Worm (Caenorhabditis elegans) whole organism, late embryonic: Measurements from ENCODE around the gene cchl-1.

Source experiments
- C38D4.7 ChIP-seq: fragments of 200-800 bp; sonication (Bioruptor generic); optimal IDR thresholded peaks from 2 replicates; lab custom pipeline; 2018; ENCODE audit warnings: mild to moderate bottlenecking, missing genetic modification characterization, moderate library complexity, missing compliant biosample characterization
- F13H6.1 ChIP-seq: sonication (generic microtip); optimal IDR thresholded peaks from 2 replicates; lab custom pipeline; 2016; ENCODE audit warnings: missing genetic modification characterization, missing compliant biosample characterization
- K09A11.1 ChIP-seq: sonication (generic microtip); optimal IDR thresholded peaks from 2 replicates; lab custom pipeline; 2017; ENCODE audit warnings: antibody characterized with exemption, mild to moderate bottlenecking, missing genetic modification characterization, missing compliant biosample characterization; ENCODE audit not compliant: insufficient read depth
- ahr-1 ChIP-seq: sonication (generic microtip); optimal IDR thresholded peaks from 2 replicates; lab custom pipeline; 2016; ENCODE audit warnings: missing genetic modification characterization, missing compliant biosample characterization
- ama-1 ChIP-seq: fragments of 150-350 bp; optimal IDR thresholded peaks from 2 replicates; lab custom pipeline; 2014
- ceh-18 ChIP-seq: sonication (generic microtip); optimal IDR thresholded peaks from 2 replicates; lab custom pipeline; 2016; ENCODE audit warnings: missing genetic modification characterization, missing compliant biosample characterization
- ceh-19 ChIP-seq: fragments of 200-800 bp; sonication (Bioruptor generic); optimal IDR thresholded peaks from 2 replicates; lab custom pipeline; 2018; ENCODE audit warnings: mild to moderate bottlenecking, missing genetic modification characterization, missing compliant biosample characterization
- ceh-2 ChIP-seq: sonication (generic microtip); optimal IDR thresholded peaks from 2 replicates; lab custom pipeline; 2016; ENCODE audit warnings: missing genotype, missing genetic modification characterization, missing compliant biosample characterization
- ceh-22 ChIP-seq: sonication (generic microtip); optimal IDR thresholded peaks from 2 replicates; lab custom pipeline; 2017; ENCODE audit warnings: missing biosample characterization, missing genetic modification characterization
- ceh-24 ChIP-seq: sonication (generic microtip); optimal IDR thresholded peaks from 2 replicates; lab custom pipeline; 2016; ENCODE audit warnings: mild to moderate bottlenecking, missing genetic modification characterization, missing compliant biosample characterization
- ceh-31 ChIP-seq: sonication (generic microtip); optimal IDR thresholded peaks from 2 replicates; lab custom pipeline; 2016; ENCODE audit warnings: missing genetic modification characterization, missing compliant biosample characterization
- ceh-34 ChIP-seq: sonication (generic microtip); optimal IDR thresholded peaks from 2 replicates; lab custom pipeline; 2016; ENCODE audit warnings: mild to moderate bottlenecking, missing genetic modification characterization, missing compliant biosample characterization
- ceh-48 ChIP-seq: sonication (generic microtip); optimal IDR thresholded peaks from 2 replicates; lab custom pipeline; 2016; ENCODE audit warnings: missing genetic modification characterization, inconsistent platforms, missing compliant biosample characterization
- che-1 ChIP-seq: sonication (generic microtip); optimal IDR thresholded peaks from 2 replicates; lab custom pipeline; 2016; ENCODE audit warnings: mild to moderate bottlenecking, missing genetic modification characterization, missing compliant biosample characterization
- elt-2 ChIP-seq: sonication (generic microtip); optimal IDR thresholded peaks from 2 replicates; lab custom pipeline; 2016; ENCODE audit warnings: missing genetic modification reagents, missing genetic modification characterization, missing compliant biosample characterization
- elt-4 ChIP-seq: sonication (generic microtip); optimal IDR thresholded peaks from 2 replicates; lab custom pipeline; 2016; ENCODE audit warnings: missing genetic modification characterization, missing compliant biosample characterization
- eyg-1 ChIP-seq: sonication (generic microtip); optimal IDR thresholded peaks from 2 replicates; lab custom pipeline; 2016; ENCODE audit warnings: missing genotype, missing genetic modification characterization, missing compliant biosample characterization
- fax-1 ChIP-seq: sonication (generic microtip); optimal IDR thresholded peaks from 2 replicates; lab custom pipeline; 2016; ENCODE audit warnings: missing genotype, missing genetic modification characterization, missing compliant biosample characterization
- hlh-13 ChIP-seq: fragments of 200-800 bp; sonication (Bioruptor generic); optimal IDR thresholded peaks from 2 replicates; lab custom pipeline; 2018; ENCODE audit warnings: mild to moderate bottlenecking, missing genetic modification characterization, missing compliant biosample characterization
- hlh-15 ChIP-seq: sonication (generic microtip); optimal IDR thresholded peaks from 2 replicates; lab custom pipeline; 2016; ENCODE audit warnings: missing genetic modification characterization, missing compliant biosample characterization
- hlh-30 ChIP-seq: sonication (generic microtip); optimal IDR thresholded peaks from 2 replicates; lab custom pipeline; 2017; ENCODE audit warnings: antibody characterized with exemption, missing genetic modification characterization, missing compliant biosample characterization; ENCODE audit not compliant: insufficient read depth
- hlh-8 ChIP-seq: sonication (generic microtip); optimal IDR thresholded peaks from 2 replicates; lab custom pipeline; 2016; ENCODE audit warnings: missing genotype, missing genetic modification characterization, missing compliant biosample characterization
- lim-6 ChIP-seq: sonication (generic microtip); optimal IDR thresholded peaks from 2 replicates; lab custom pipeline; 2016; ENCODE audit warnings: missing genetic modification characterization, missing compliant biosample characterization
- madf-2 ChIP-seq: sonication (generic microtip); optimal IDR thresholded peaks from 2 replicates; lab custom pipeline; 2017; ENCODE audit warnings: missing genetic modification characterization, missing compliant biosample characterization
- mec-3 ChIP-seq: sonication (generic microtip); optimal IDR thresholded peaks from 2 replicates; lab custom pipeline; 2016; ENCODE audit warnings: borderline replicate concordance, missing genetic modification characterization, missing compliant biosample characterization
- nhr-11 ChIP-seq: fragments of 150-350 bp; optimal IDR thresholded peaks from 2 replicates; lab custom pipeline; 2014; ENCODE audit warnings: missing biosample characterization, missing genetic modification characterization
- nhr-232 ChIP-seq: sonication (generic microtip); optimal IDR thresholded peaks from 2 replicates; lab custom pipeline; 2016; ENCODE audit warnings: missing genetic modification characterization, missing compliant biosample characterization
- pag-3 ChIP-seq: sonication (generic microtip); optimal IDR thresholded peaks from 2 replicates; lab custom pipeline; 2016; ENCODE audit warnings: missing compliant biosample characterization, missing genetic modification characterization, borderline replicate concordance
- pax-1 ChIP-seq: fragments of 150-350 bp; optimal IDR thresholded peaks from 2 replicates; lab custom pipeline; 2014; ENCODE audit warnings: missing biosample characterization, missing genetic modification characterization
- pha-2 ChIP-seq: sonication (generic microtip); optimal IDR thresholded peaks from 2 replicates; lab custom pipeline; 2017; ENCODE audit warnings: mild to moderate bottlenecking, missing genetic modification characterization, missing compliant biosample characterization
- pqm-1 ChIP-seq: sonication (generic microtip); optimal IDR thresholded peaks from 2 replicates; lab custom pipeline; 2016; ENCODE audit warnings: missing genetic modification characterization, missing compliant biosample characterization
- sdc-2 ChIP-seq: sonication (generic microtip); optimal IDR thresholded peaks from 2 replicates; lab custom pipeline; 2016; ENCODE audit warnings: missing genotype, missing genetic modification characterization, missing compliant biosample characterization
- sox-2 ChIP-seq: fragments of 200-800 bp; sonication (Bioruptor generic); IDR thresholded peaks from 2 replicates; pipeline ENCODE4 v1.3.6; 2022; ENCODE audit warnings: missing genetic modification reagents, missing genetic modification characterization, missing compliant biosample characterization
- unc-42 ChIP-seq: sonication (generic microtip); optimal IDR thresholded peaks from 2 replicates; lab custom pipeline; 2016; ENCODE audit warnings: missing genotype, missing genetic modification characterization, missing compliant biosample characterization
- unc-55 ChIP-seq: sonication (generic microtip); optimal IDR thresholded peaks from 2 replicates; lab custom pipeline; 2017; ENCODE audit warnings: missing biosample characterization, missing genetic modification reagents, missing genetic modification characterization
- zip-5 ChIP-seq: sonication (generic microtip); optimal IDR thresholded peaks from 2 replicates; lab custom pipeline; 2016; ENCODE audit warnings: missing genetic modification characterization, missing compliant biosample characterization
- ztf-16 ChIP-seq: sonication (generic microtip); optimal IDR thresholded peaks from 2 replicates; lab custom pipeline; 2017; ENCODE audit warnings: missing genetic modification characterization, missing compliant biosample characterization

Gene cchl-1

DNA sequence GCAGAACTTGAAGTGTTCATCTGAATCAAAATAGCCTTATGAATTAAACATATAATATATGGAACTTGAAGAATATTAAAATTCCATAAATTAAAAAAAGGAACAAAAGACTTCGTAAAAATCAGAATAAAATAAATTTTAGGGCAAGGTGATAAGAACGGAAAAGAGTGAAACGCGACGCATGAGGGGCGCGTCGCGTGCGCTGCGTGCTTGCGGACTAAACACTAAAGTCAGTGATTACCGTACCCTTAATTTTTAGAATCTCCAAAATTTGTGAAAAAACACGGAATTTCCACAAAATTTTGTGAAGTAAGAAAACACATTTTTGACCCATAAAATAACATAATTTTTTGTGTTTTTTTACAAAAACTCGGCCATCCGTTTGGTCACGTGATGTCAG lies 25.0 kb upstream of the cchl-1 start, which contains the start of gene T05B9.1:
T05B9.1 (minus strand) TSS at position 20 of the 400 bp plus-strand sequence.
- TF ChIP-seq ceh-34 (tag; lab: Kevin White, UChicago), result no peak
- no peak for TF ChIP-seq unc-55 (GFP tag; lab: Kevin White, UChicago)
- TF ChIP-seq ceh-22 (tag; lab: Kevin White, UChicago), result no peak
- TF ChIP-seq hlh-8, result no peak
- no peak for TF ChIP-seq sdc-2 (tag; lab: Kevin White, UChicago)
- no peak for TF ChIP-seq fax-1 (tag; lab: Kevin White, UChicago)
- TF ChIP-seq hlh-13 (GFP tag; lab: Kevin White, UChicago), result no peak
- no peak for TF ChIP-seq ahr-1 (tag; lab: Kevin White, UChicago)
- no peak for TF ChIP-seq ceh-31 (tag; lab: Kevin White, UChicago)
- TF ChIP-seq ceh-24 (tag; lab: Kevin White, UChicago), result no peak
- TF ChIP-seq ceh-18 (tag; lab: Kevin White, UChicago), result no peak
- TF ChIP-seq pha-2 (tag; lab: Kevin White, UChicago), result no peak
- TF ChIP-seq, all 69 proteins: peak for 0

DNA sequence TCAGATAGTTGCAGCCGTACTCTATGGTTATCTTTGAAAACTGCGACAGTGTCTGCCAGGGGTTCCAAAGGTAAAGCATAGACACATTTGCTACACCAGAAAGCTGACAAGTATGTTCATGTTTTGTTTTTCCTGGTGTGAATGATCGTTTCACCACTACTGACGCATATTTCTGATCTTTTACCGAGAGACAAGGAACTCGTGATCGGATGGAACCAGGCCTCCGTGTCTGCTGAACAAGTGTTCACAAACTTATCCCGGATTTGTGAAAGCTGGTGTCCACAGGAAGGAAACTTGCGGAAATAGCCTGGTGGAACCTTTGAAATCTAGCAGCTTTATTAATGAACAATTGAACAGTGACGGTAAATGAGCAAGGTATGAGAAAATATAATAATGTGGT lies 23.6 kb upstream of the cchl-1 start:
- no peak for TF ChIP-seq zip-5
- TF ChIP-seq ceh-34 (tag; lab: Kevin White, UChicago), result no peak
- TF ChIP-seq hlh-13 (GFP tag; lab: Kevin White, UChicago), result no peak
- TF ChIP-seq ceh-18 (tag; lab: Kevin White, UChicago), result no peak
- TF ChIP-seq pqm-1 (tag; lab: Kevin White, UChicago), result no peak
- TF ChIP-seq elt-2, result no peak
- no peak for TF ChIP-seq eyg-1 (tag; lab: Kevin White, UChicago)
- TF ChIP-seq pha-2 (tag; lab: Kevin White, UChicago), result no peak
- TF ChIP-seq mec-3 (tag; lab: Kevin White, UChicago), result no peak
- no peak for TF ChIP-seq ceh-24 (tag; lab: Kevin White, UChicago)
- TF ChIP-seq hlh-8, result no peak
- no peak for TF ChIP-seq C38D4.7 (GFP tag; lab: Kevin White, UChicago)
- no peak for TF ChIP-seq pag-3 (tag; lab: Kevin White, UChicago)

DNA sequence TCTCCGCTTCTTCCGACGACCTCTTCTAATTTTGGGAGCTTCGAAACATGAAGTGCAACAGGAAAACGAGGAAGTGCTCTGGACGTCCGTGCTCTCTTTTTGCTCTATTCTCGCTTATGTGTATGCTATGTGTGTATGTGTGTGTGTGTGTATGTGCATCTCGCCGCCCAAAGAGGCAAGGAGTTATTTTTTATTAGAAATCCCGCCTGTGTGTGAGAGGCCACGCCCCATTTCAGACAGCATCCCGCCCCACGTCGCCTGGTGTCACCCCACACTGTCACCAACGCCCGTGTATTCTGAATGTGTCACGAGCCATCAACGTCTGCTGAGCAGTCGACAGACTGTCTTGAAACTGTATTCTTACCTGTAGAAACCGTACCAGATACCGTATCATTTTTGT lies 19.3 kb upstream of the cchl-1 start, which contains the start of gene T05B9.2:
T05B9.2 (plus strand) TSS at position 301 of the 400 bp plus-strand sequence.
- TF ChIP-seq sox-2, result no peak
- TF ChIP-seq F13H6.1 (tag; lab: Kevin White, UChicago), result no peak
- no peak for TF ChIP-seq hlh-15 (tag; lab: Kevin White, UChicago)
- no peak for TF ChIP-seq lim-6 (tag; lab: Kevin White, UChicago)
- TF ChIP-seq pax-1 (tag; lab: Kevin White, UChicago), result no peak
- TF ChIP-seq ceh-2, result no peak
- TF ChIP-seq nhr-11 (tag; lab: Kevin White, UChicago), result no peak

DNA sequence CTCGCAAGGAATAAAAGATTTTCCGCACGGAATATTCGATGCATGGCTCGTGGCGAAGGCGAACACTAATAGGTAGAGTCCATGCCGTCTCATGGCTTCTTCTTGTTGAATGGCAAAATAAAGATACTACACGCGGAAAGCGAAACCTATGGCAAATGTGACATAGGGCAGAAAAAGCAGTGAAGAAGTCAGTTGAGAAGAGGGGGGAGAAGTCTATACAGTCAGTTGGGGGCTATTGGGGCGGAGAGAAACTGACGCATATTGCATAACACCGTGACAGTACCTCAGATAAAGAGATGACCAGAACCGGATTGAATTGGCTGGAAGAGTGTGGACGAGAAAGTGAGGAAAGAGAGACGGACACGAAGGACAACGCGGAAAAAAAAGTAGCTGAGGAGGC lies 11.2 kb upstream of the cchl-1 start, which contains the start of gene T06D8.10:
T06D8.10 (minus strand) TSS at position 101 of the 400 bp plus-strand sequence.
- TF ChIP-seq madf-2, result no peak
- TF ChIP-seq sdc-2 (tag; lab: Kevin White, UChicago), result peak; percentile 11

DNA sequence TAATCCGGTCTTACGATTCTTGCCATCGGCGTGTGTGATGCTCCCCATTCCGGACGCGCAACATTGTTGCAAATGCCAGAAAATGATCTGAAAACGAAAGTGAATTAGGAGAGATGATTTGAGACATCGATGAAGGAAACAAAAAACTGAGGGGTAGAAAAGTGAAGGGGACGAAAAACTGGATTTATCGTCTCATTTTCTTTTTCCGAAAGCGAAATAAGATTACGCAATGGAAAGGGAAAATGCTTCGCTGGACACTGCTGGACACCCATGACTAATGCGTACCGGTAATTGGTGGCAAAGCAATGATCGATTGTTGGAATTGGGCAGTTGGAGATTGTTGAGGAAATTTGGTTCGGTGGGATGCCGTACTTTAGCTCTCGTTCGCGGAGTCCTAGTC lies 10.3 kb upstream of the cchl-1 start:
- TF ChIP-seq sdc-2 (tag; lab: Kevin White, UChicago), result no peak
- no peak for TF ChIP-seq fax-1 (tag; lab: Kevin White, UChicago)
- TF ChIP-seq, all 69 proteins: peak for 0

DNA sequence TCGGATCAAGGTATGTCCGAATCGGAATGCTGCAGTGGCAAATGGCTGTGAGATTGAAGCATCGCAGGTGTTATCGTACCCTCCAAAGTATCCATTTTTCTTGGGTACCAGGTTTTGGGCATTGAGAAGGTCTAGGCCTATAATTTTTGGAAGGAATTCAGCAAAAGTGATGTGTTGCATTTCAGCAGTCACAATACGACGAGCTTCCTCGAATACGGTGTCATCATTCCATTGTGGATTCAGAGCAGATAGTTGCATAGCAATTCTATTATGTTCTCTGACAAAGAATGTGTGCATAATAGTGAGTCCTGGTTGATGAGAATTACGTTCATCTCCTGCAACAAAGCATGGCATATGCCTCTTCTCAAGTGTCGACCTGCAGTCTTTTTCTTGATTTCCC lies 6.7 kb upstream of the cchl-1 start:
- no peak for TF ChIP-seq elt-4 (tag; lab: Kevin White, UChicago)
- no peak for TF ChIP-seq K09A11.1 (tag; lab: Kevin White, UChicago)
- no peak for TF ChIP-seq pqm-1 (tag; lab: Kevin White, UChicago)
- no peak for TF ChIP-seq hlh-30 (tag; lab: Kevin White, UChicago)
- no peak for TF ChIP-seq nhr-11 (tag; lab: Kevin White, UChicago)
- TF ChIP-seq nhr-232 (tag; lab: Kevin White, UChicago), result no peak
- no peak for TF ChIP-seq ceh-2
- no peak for TF ChIP-seq ceh-22 (tag; lab: Kevin White, UChicago)
- TF ChIP-seq ceh-19 (GFP tag; lab: Kevin White, UChicago), result no peak
- no peak for TF ChIP-seq che-1
- TF ChIP-seq ceh-24 (tag; lab: Kevin White, UChicago), result no peak
- TF ChIP-seq sox-2, result no peak
- TF ChIP-seq unc-42 (tag; lab: Kevin White, UChicago), result no peak
- TF ChIP-seq ama-1 (lab: Kevin White, UChicago), result no peak
- TF ChIP-seq ztf-16 (tag; lab: Kevin White, UChicago), result no peak
- no peak for TF ChIP-seq ceh-48 (tag; lab: Kevin White, UChicago)
- TF ChIP-seq, all 69 proteins: peak for 0
